Fruit fly (Drosophila melanogaster): ENCODE data around the gene loqs.

The loqs gene

dm6 chr2L:13387255-13387654, 4.8 kb downstream of the loqs start, which contains the start of the genes Ing5 and CG7099:
Gene Ing5 (minus strand): TSS chr2L:13387312.
Gene CG7099 (plus strand): TSS chr2L:13387571.
- TF ChIP-seq CTCF (optimal IDR thresholded peaks at IDR 0.05) (no peak), CG8478 (optimal IDR thresholded peaks at IDR 0.05) (no peak)

dm6 chr2L:13394903-13395302, 12.5 kb downstream of the loqs start, which contains the start of gene RpL24:
Gene RpL24 (minus strand): TSS chr2L:13395131.
- peak in 1 of 2 experiments; percentile 46 for TF ChIP-seq CTCF (optimal IDR thresholded peaks at IDR 0.05)
- TF ChIP-seq CG8478 (optimal IDR thresholded peaks at IDR 0.05) = no peak

dm6 chr2L:13396084-13396483, 13.6 kb downstream of the loqs start, which contains the start of gene CG16957:
Gene CG16957 (minus strand): TSS chr2L:13396184.
- no peak for TF ChIP-seq CTCF (optimal IDR thresholded peaks at IDR 0.05)
- no peak for TF ChIP-seq CG8478 (optimal IDR thresholded peaks at IDR 0.05)

- TF ChIP-seq CTCF (optimal IDR thresholded peaks at IDR 0.05) = no peak
- TF ChIP-seq CG8478 (optimal IDR thresholded peaks at IDR 0.05) = no peak
Measured at dm6 chr2L:13397393-13397792, 14.9 kb downstream of the loqs start.

dm6 chr2L:13398614-13399161, 16.2 kb downstream of the loqs start, which contains the start of the genes CG10859 and CG7110:
Gene CG10859 (minus strand): TSS chr2L:13398664.
Gene CG7110 (plus strand): TSS chr2L:13398991.
- TF ChIP-seq CTCF (optimal IDR thresholded peaks at IDR 0.05) = no peak
- no peak for TF ChIP-seq CG8478 (optimal IDR thresholded peaks at IDR 0.05)

dm6 chr2L:13399565-13399964, 17.1 kb downstream of the loqs start:
- TF ChIP-seq CG8478 (optimal IDR thresholded peaks at IDR 0.05) (no peak), CTCF (optimal IDR thresholded peaks at IDR 0.05) (no peak)

- TF ChIP-seq CG8478 (optimal IDR thresholded peaks at IDR 0.05) (no peak), CTCF (optimal IDR thresholded peaks at IDR 0.05) (no peak)
Measured at dm6 chr2L:13411566-13411965, 29.1 kb downstream of the loqs start, which contains the start of gene Vm34Ca. Gene Vm34Ca (minus strand): TSS chr2L:13411631.

- TF ChIP-seq CTCF (optimal IDR thresholded peaks at IDR 0.05) (no peak), CG8478 (optimal IDR thresholded peaks at IDR 0.05) (no peak)
Measured at dm6 chr2L:13412219-13412618, 29.8 kb downstream of the loqs start, which contains the start of gene Flad2. Gene Flad2 (plus strand): TSS chr2L:13412519.

- TF ChIP-seq CG8478 (optimal IDR thresholded peaks at IDR 0.05) (no peak), CTCF (optimal IDR thresholded peaks at IDR 0.05) (no peak)
Measured at dm6 chr2L:13414525-13415481, 32.4 kb downstream of the loqs start, which contains the start of the genes CG16956, CG42784 and CG43850. Gene CG16956 (minus strand): TSS chr2L:13414575. Gene CG42784 (plus strand): TSS chr2L:13415431. Gene CG43850 (plus strand): TSS chr2L:13415431.

dm6 chr2L:13430919-13431502, 48.6 kb downstream of the loqs start:
- no peak for TF ChIP-seq CTCF (optimal IDR thresholded peaks at IDR 0.05)
- no peak for TF ChIP-seq CG8478 (optimal IDR thresholded peaks at IDR 0.05)

- TF ChIP-seq CTCF (optimal IDR thresholded peaks at IDR 0.05) (no peak), CG8478 (optimal IDR thresholded peaks at IDR 0.05) (no peak)
Measured at dm6 chr2L:13434795-13435634, 52.6 kb downstream of the loqs start, which contains the start of gene Tehao. Gene Tehao (plus strand): TSS chr2L:13435622.
